Fruit fly (Drosophila melanogaster): Measurements from ENCODE around the gene GstD11.

DNA sequence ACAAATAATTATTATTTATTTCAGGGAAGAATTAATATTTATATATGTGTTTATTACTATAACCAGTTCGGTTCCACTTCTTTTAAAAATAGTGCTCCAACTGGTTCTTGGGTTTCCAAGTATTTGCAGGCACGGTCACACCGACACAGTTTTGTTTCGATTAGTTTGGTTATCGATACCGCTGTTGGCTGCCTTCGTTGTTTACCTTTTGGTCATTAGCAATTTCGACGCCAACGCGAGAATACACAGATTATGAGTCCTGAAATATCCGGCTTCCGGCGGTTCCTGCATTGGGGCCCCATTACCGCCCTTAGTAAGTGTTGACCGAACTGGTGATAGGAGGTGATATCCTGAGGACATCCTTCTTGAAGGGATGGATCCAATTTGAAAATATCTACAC is 25.0 kb downstream of the GstD11 start, which contains the start of gene CG5196:
- TF ChIP-seq insv (optimal IDR thresholded peaks at IDR 0.05) (no peak), h (optimal IDR thresholded peaks at IDR 0.05) (no peak)

All from Kc167 (cell line).